Worm (Caenorhabditis elegans): ENCODE data around the gene cpg-24.

DNA sequence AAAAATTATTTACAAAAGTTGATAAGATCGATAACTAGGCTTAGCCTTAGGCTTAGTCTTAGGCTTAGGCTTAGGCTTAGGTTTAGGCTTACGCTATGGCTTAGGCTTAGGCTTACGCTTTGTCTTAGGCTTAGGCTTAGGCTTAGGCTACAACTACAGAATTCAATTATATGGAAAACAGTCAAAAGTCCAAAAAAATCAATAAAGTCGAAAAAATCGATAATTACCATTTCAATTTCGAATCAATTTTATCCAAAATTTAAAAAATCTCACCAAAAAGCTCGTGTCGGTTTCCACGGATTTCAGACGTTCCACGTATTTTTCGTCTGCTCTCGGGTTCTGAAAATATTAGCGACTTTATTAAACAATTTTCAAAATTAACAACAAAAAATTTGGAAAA, 45.2 kb downstream of the cpg-24 start:
- TF ChIP-seq T22C8.4 (GFP tag; IDR thresholded peaks at IDR 0.05) (no peak), flt-1 (GFP tag; IDR thresholded peaks at IDR 0.05) (no peak), med-1 (GFP tag; optimal IDR thresholded peaks at IDR 0.05; ENCODE audit: insufficient read depth) (no peak), klf-2 (GFP tag; conservative IDR thresholded peaks at IDR 0.05) (no peak), ref-1 (GFP tag; conservative IDR thresholded peaks at IDR 0.05) (no peak), tab-1 (GFP tag; IDR thresholded peaks at IDR 0.05) (no peak), cog-1 (tag; optimal IDR thresholded peaks at IDR 0.05) (no peak)
